Fruit fly (Drosophila melanogaster) whole organism, embryonic: ENCODE measurements around the gene fru.

Experiments used
- CG10565 ChIP-seq: fragments of 200-800 bp; sonication (Bioruptor generic); optimal IDR thresholded peaks from 3 replicates; lab custom pipeline; 2016; ENCODE audit warnings: missing biosample characterization, mild to moderate bottlenecking, missing genetic modification characterization
- CG12236 ChIP-seq: fragments of 200-800 bp; sonication (Bioruptor generic); optimal IDR thresholded peaks from 2 replicates; lab custom pipeline; 2016; ENCODE audit warnings: missing biosample characterization, missing genetic modification characterization
- CG12659 ChIP-seq: fragments of 200-800 bp; sonication (Bioruptor generic); optimal IDR thresholded peaks from 3 replicates; lab custom pipeline; 2017; ENCODE audit warnings: mild to moderate bottlenecking, missing biosample characterization, missing genetic modification reagents, missing genetic modification characterization
- CG12744 ChIP-seq: fragments of 200-800 bp; sonication (Bioruptor generic); optimal IDR thresholded peaks from 2 replicates; lab custom pipeline; 2016; ENCODE audit warnings: missing biosample characterization, missing genetic modification characterization
- CG12942 ChIP-seq: fragments of 200-800 bp; sonication (Bioruptor generic); optimal IDR thresholded peaks from 3 replicates; lab custom pipeline; 2016; ENCODE audit warnings: missing biosample characterization, missing genetic modification characterization
- CG13287 ChIP-seq: fragments of 200-800 bp; sonication (Bioruptor generic); IDR thresholded peaks from 2 replicates; pipeline ENCODE4 v1.3.6; 2022; ENCODE audit warnings: missing biosample characterization, missing genetic modification characterization; ENCODE audit not compliant: partially characterized antibody
- CG14050 ChIP-seq: fragments of 200-800 bp; sonication (Bioruptor generic); IDR thresholded peaks from 3 replicates; pipeline ENCODE4 v1.3.6; 2022; ENCODE audit warnings: missing biosample characterization, missing genetic modification characterization
- CG17186 ChIP-seq: fragments of 200-800 bp; sonication (Bioruptor generic); optimal IDR thresholded peaks from 3 replicates; lab custom pipeline; 2017; ENCODE audit warnings: missing biosample characterization, missing genetic modification reagents, missing genetic modification characterization
- CG17328 ChIP-seq: fragments of 200-800 bp; sonication (Bioruptor generic); IDR thresholded peaks from 2 replicates; pipeline ENCODE4 v1.3.6; 2022; ENCODE audit warnings: missing biosample characterization, missing genetic modification characterization
- CG1832 ChIP-seq: fragments of 200-800 bp; sonication (Bioruptor generic); optimal IDR thresholded peaks from 2 replicates; lab custom pipeline; 2017; ENCODE audit warnings: missing biosample characterization, mild to moderate bottlenecking, missing genetic modification characterization, inconsistent platforms
- CG2875 ChIP-seq: fragments of 200-800 bp; sonication (Bioruptor generic); optimal IDR thresholded peaks from 2 replicates; lab custom pipeline; 2017; ENCODE audit warnings: missing biosample characterization, mild to moderate bottlenecking, missing genetic modification characterization, missing genetic modification reagents
- CG3163 ChIP-seq: fragments of 200-800 bp; sonication (Bioruptor generic); optimal IDR thresholded peaks from 3 replicates; lab custom pipeline; 2016; ENCODE audit warnings: missing biosample characterization, missing genetic modification characterization
- CG34224 ChIP-seq: fragments of 200-800 bp; sonication (Bioruptor generic); IDR thresholded peaks from 3 replicates; pipeline ENCODE4 v1.3.6; 2022; ENCODE audit warnings: missing biosample characterization, missing genetic modification characterization; ENCODE audit not compliant: partially characterized antibody
- CG42726 ChIP-seq: fragments of 200-800 bp; sonication (Bioruptor generic); IDR thresholded peaks from 2 replicates; pipeline ENCODE4 v1.3.6; 2022; ENCODE audit warnings: missing biosample characterization, missing genetic modification characterization; ENCODE audit not compliant: partially characterized antibody
- CG4820 ChIP-seq: fragments of 200-800 bp; sonication (Bioruptor generic); optimal IDR thresholded peaks from 3 replicates; lab custom pipeline; 2016; ENCODE audit warnings: missing biosample characterization, missing genetic modification characterization
- CG6854 ChIP-seq: fragments of 200-800 bp; sonication (Bioruptor generic); optimal IDR thresholded peaks from 3 replicates; lab custom pipeline; 2017; ENCODE audit warnings: missing biosample characterization, mild to moderate bottlenecking, missing genetic modification characterization
- CG7928 ChIP-seq: fragments of 200-800 bp; sonication (Bioruptor generic); optimal IDR thresholded peaks from 2 replicates; lab custom pipeline; 2017; ENCODE audit warnings: missing biosample characterization, mild to moderate bottlenecking, missing genetic modification characterization
- CG8290 ChIP-seq, 3 experiments: fragments of 200-800 bp; sonication (Bioruptor generic); optimal IDR thresholded peaks; 2 replicates each; lab custom pipeline; 2016 to 2019; ENCODE audit warnings: missing biosample characterization in 3 of 3, missing genetic modification characterization in 3 of 3, mild to moderate bottlenecking in 2 of 3, moderate library complexity in 1 of 3
- CG8944 ChIP-seq: fragments of 200-800 bp; sonication (Bioruptor generic); optimal IDR thresholded peaks from 3 replicates; lab custom pipeline; 2016; ENCODE audit warnings: missing biosample characterization, missing genetic modification characterization
- Camta ChIP-seq: fragments of 200-800 bp; sonication (Bioruptor generic); optimal IDR thresholded peaks from 2 replicates; lab custom pipeline; 2016; ENCODE audit warnings: missing biosample characterization, missing genetic modification characterization
- Dip2 ChIP-seq: fragments of 200-800 bp; sonication (Bioruptor generic); IDR thresholded peaks from 2 replicates; pipeline ENCODE4 v1.3.6; 2022; ENCODE audit warnings: missing biosample characterization, missing genetic modification characterization
- ERR ChIP-seq: fragments of 200-800 bp; sonication (Bioruptor generic); optimal IDR thresholded peaks from 2 replicates; lab custom pipeline; 2016; ENCODE audit warnings: missing biosample characterization, missing genetic modification characterization
- Elba2 ChIP-seq: fragments of 200-800 bp; sonication (Bioruptor generic); optimal IDR thresholded peaks from 3 replicates; lab custom pipeline; 2016; ENCODE audit warnings: missing biosample characterization, missing genetic modification characterization
- Ets65A ChIP-seq: fragments of 200-800 bp; sonication (Bioruptor generic); peaks from one replicate; lab custom pipeline; 2016; ENCODE audit warnings: missing biosample characterization, missing genetic modification characterization
- Ets97D ChIP-seq: fragments of 200-800 bp; sonication (Bioruptor generic); optimal IDR thresholded peaks from 3 replicates; lab custom pipeline; 2016; ENCODE audit warnings: missing biosample characterization, missing genetic modification characterization
- Gsc ChIP-seq: fragments of 200-800 bp; sonication (Bioruptor generic); IDR thresholded peaks from 2 replicates; pipeline ENCODE4 v1.3.6; 2022; ENCODE audit warnings: missing biosample characterization, missing genetic modification characterization
- HLH4C ChIP-seq: fragments of 200-800 bp; sonication (Bioruptor generic); IDR thresholded peaks from 3 replicates; pipeline ENCODE4 v1.3.6; 2022; ENCODE audit warnings: missing biosample characterization, missing genetic modification characterization; ENCODE audit not compliant: partially characterized antibody
- MESR4 ChIP-seq: fragments of 200-800 bp; sonication (Bioruptor generic); optimal IDR thresholded peaks from 2 replicates; lab custom pipeline; 2018; ENCODE audit warnings: missing biosample characterization, mild to moderate bottlenecking, missing genetic modification characterization, moderate library complexity
- Mes4 ChIP-seq: fragments of 200-800 bp; sonication (Bioruptor generic); optimal IDR thresholded peaks from 2 replicates; lab custom pipeline; 2016; ENCODE audit warnings: missing biosample characterization, missing genetic modification characterization
- Myb ChIP-seq: fragments of 200-800 bp; sonication (Bioruptor generic); optimal IDR thresholded peaks from 2 replicates; lab custom pipeline; 2016; ENCODE audit warnings: missing biosample characterization, missing genetic modification characterization
- Tbp ChIP-seq: fragments of >200 bp; optimal IDR thresholded peaks from 2 replicates; lab custom pipeline; 2018; ENCODE audit warnings: missing biosample characterization, missing genetic modification characterization
- Usf ChIP-seq: fragments of 200-800 bp; sonication (Bioruptor generic); optimal IDR thresholded peaks from 2 replicates; lab custom pipeline; 2017; ENCODE audit warnings: missing genotype, missing biosample characterization, missing genetic modification characterization
- YL-1 ChIP-seq: fragments of 200-800 bp; sonication (Bioruptor generic); optimal IDR thresholded peaks from 3 replicates; lab custom pipeline; 2017; ENCODE audit warnings: missing biosample characterization, mild to moderate bottlenecking, missing genetic modification characterization
- ab ChIP-seq: fragments of 200-800 bp; sonication (Bioruptor generic); optimal IDR thresholded peaks from 2 replicates; lab custom pipeline; 2016; ENCODE audit warnings: missing biosample characterization, missing genetic modification characterization
- ac ChIP-seq: fragments of 200-800 bp; sonication (Bioruptor generic); optimal IDR thresholded peaks from 3 replicates; lab custom pipeline; 2017; ENCODE audit warnings: missing biosample characterization, mild to moderate bottlenecking, missing genetic modification characterization
- ash1 ChIP-seq: fragments of 200-800 bp; sonication (Bioruptor generic); optimal IDR thresholded peaks from 2 replicates; lab custom pipeline; 2018; ENCODE audit warnings: missing biosample characterization, mild to moderate bottlenecking, missing genetic modification characterization
- az2 ChIP-seq: fragments of 200-800 bp; sonication (Bioruptor generic); optimal IDR thresholded peaks from 3 replicates; lab custom pipeline; 2016; ENCODE audit warnings: missing biosample characterization, missing genetic modification characterization
- dan ChIP-seq: fragments of 200-800 bp; sonication (Bioruptor generic); IDR thresholded peaks from 2 replicates; pipeline ENCODE4 v1.3.6; 2022; ENCODE audit warnings: missing biosample characterization, missing genetic modification characterization
- eve ChIP-seq, 2 experiments: fragments of >200 bp; optimal IDR thresholded peaks; 2 replicates each; lab custom pipeline; 2017; ENCODE audit warnings: missing biosample characterization in 2 of 2, missing genetic modification characterization in 2 of 2
- gem ChIP-seq: fragments of 200-800 bp; sonication (Bioruptor generic); optimal IDR thresholded peaks from 2 replicates; lab custom pipeline; 2019; ENCODE audit warnings: missing biosample characterization, mild to moderate bottlenecking, missing genetic modification characterization, moderate library complexity
- gfzf ChIP-seq: fragments of 200-800 bp; sonication (Bioruptor generic); optimal IDR thresholded peaks from 2 replicates; lab custom pipeline; 2016; ENCODE audit warnings: missing biosample characterization, mild to moderate bottlenecking, missing genetic modification characterization, moderate library complexity
- grau ChIP-seq: fragments of 200-800 bp; optimal IDR thresholded peaks from 3 replicates; lab custom pipeline; 2019; ENCODE audit warnings: missing biosample characterization, mild to moderate bottlenecking, missing genetic modification characterization, moderate library complexity
- gsb ChIP-seq: fragments of 200-800 bp; sonication (Bioruptor generic); IDR thresholded peaks from 2 replicates; pipeline ENCODE4 v1.3.6; 2022; ENCODE audit warnings: missing biosample characterization, missing genetic modification characterization
- lmd ChIP-seq: fragments of 200-800 bp; sonication (Bioruptor generic); IDR thresholded peaks from 2 replicates; pipeline ENCODE4 v1.3.6; 2022; ENCODE audit warnings: missing biosample characterization, missing genetic modification characterization
- lov ChIP-seq, 2 experiments: fragments of 200-800 bp in 1 of 2; fragments of >200 bp in 1 of 2; sonication (Bioruptor generic) in 1 of 2; IDR thresholded peaks in 1 of 2; optimal IDR thresholded peaks in 1 of 2; 2 replicates in 1 of 2; 3 replicates in 1 of 2; pipeline versions ENCODE4 v1.3.6 to Lab custom; 2017 to 2022; ENCODE audit warnings: missing biosample characterization in 1 of 2, missing genetic modification characterization in 1 of 2
- luna ChIP-seq: fragments of 200-800 bp; sonication (Bioruptor generic); optimal IDR thresholded peaks from 2 replicates; lab custom pipeline; 2016; ENCODE audit warnings: missing biosample characterization, missing genetic modification characterization
- trem ChIP-seq: fragments of 200-800 bp; optimal IDR thresholded peaks from 3 replicates; lab custom pipeline; 2019; ENCODE audit warnings: missing biosample characterization, mild to moderate bottlenecking, missing genetic modification characterization, moderate library complexity
- unc-4 ChIP-seq: fragments of 200-800 bp; sonication (Bioruptor generic); IDR thresholded peaks from 2 replicates; pipeline ENCODE4 v1.3.6; 2022; ENCODE audit warnings: missing biosample characterization, missing genetic modification characterization; ENCODE audit not compliant: partially characterized antibody
- vnd ChIP-seq: fragments of 200-800 bp; sonication (Bioruptor generic); IDR thresholded peaks from 3 replicates; pipeline ENCODE4 v1.3.6; 2022; ENCODE audit warnings: missing biosample characterization, missing genetic modification characterization; ENCODE audit not compliant: partially characterized antibody
- vvl ChIP-seq: fragments of 200-800 bp; sonication (Bioruptor generic); IDR thresholded peaks from 2 replicates; pipeline ENCODE4 v1.3.6; 2022; ENCODE audit warnings: missing biosample characterization, missing genetic modification characterization

The fru gene

DNA sequence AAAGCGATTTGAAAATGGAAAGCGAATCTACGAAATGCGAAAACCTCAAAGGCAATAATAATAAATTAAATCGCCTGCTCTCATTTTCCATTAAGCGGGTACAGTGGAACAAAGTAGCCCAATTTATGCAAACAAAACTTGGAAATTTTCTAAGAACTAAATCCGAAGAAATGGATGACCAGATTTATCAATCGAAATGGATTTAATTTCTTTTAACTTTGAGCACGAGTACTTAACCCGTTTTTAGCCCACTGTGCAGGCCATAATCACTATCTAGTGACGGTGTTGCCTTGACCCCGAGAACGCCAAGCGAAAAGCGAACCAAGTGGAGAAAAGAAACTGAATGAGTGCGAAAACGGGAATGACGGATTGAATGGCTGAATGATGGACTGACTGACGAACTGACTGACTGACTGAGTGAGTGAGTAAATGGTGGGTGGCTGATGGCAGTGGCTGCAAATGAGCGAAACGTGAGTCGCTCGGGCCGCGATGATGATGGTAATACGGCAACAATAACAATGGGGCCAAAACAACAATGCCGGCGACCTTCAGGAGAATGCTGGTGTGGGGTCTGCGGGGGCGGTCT, 89.1 kb downstream of the fru start (continued):
- no peak for TF ChIP-seq Ets97D
- TF ChIP-seq Camta (GFP tag; lab: Kevin White, UChicago), result no peak
- no peak for TF ChIP-seq trem (tag; lab: Kevin White, UChicago)
- peak; percentile 36 for TF ChIP-seq az2 (GFP tag; lab: Kevin White, UChicago)
- no peak for TF ChIP-seq Mes4 (GFP tag; lab: Kevin White, UChicago)
- no peak for TF ChIP-seq Dip2 (GFP tag; lab: Robert Waterston, UW)
- TF ChIP-seq CG42726, result no peak
- no peak for TF ChIP-seq CG4820 (GFP tag; lab: Kevin White, UChicago)
- TF ChIP-seq Gsc, result no peak
- TF ChIP-seq YL-1 (GFP tag; lab: Kevin White, UChicago), result no peak
- TF ChIP-seq CG13287 (GFP tag; lab: Robert Waterston, UW), result no peak
- no peak for TF ChIP-seq CG2875 (GFP tag; lab: Kevin White, UChicago)
- TF ChIP-seq vvl (GFP tag; lab: Robert Waterston, UW), result no peak; the same call in 1 of the 2 replicates
- peak; percentile 53; the same call in 1 of the 2 replicates for TF ChIP-seq CG17328 (GFP tag; lab: Robert Waterston, UW)
- no peak for TF ChIP-seq CG7928 (GFP tag; lab: Kevin White, UChicago)
- TF ChIP-seq ERR, result no peak
- TF ChIP-seq HLH4C (GFP tag; lab: Robert Waterston, UW), result no peak
- TF ChIP-seq unc-4 (GFP tag; lab: Robert Waterston, UW), result no peak
- no peak for TF ChIP-seq CG12942
- no peak for TF ChIP-seq CG10565
- TF ChIP-seq Ets65A (GFP tag; lab: Kevin White, UChicago), result no peak
- no peak for TF ChIP-seq CG34224
- no peak for TF ChIP-seq CG3163 (GFP tag; lab: Kevin White, UChicago)
- no peak for TF ChIP-seq MESR4 (GFP tag; lab: Kevin White, UChicago)
- TF ChIP-seq CG12659 (GFP tag; lab: Kevin White, UChicago), result no peak
- no peak for TF ChIP-seq lov (optimal IDR thresholded peaks at IDR 0.05; lab: Kevin White, UChicago)
- no peak for TF ChIP-seq lov (GFP tag; IDR thresholded peaks at IDR 0.05; lab: Robert Waterston, UW)
- no peak for TF ChIP-seq ac (GFP tag; lab: Kevin White, UChicago)
- no peak for TF ChIP-seq CG6854
- no peak for TF ChIP-seq gsb (GFP tag; lab: Robert Waterston, UW)
- TF ChIP-seq vnd (GFP tag; lab: Robert Waterston, UW), result no peak
- no peak for TF ChIP-seq dan (GFP tag; lab: Robert Waterston, UW)
- TF ChIP-seq gfzf (GFP tag; lab: Kevin White, UChicago), result no peak
- no peak for TF ChIP-seq CG12744 (GFP tag; lab: Kevin White, UChicago)
- TF ChIP-seq CG1832 (GFP tag; lab: Kevin White, UChicago), result no peak
- no peak for TF ChIP-seq CG8944 (GFP tag; lab: Kevin White, UChicago)
- TF ChIP-seq luna (GFP tag; lab: Kevin White, UChicago), result no peak
- TF ChIP-seq ab (GFP tag; lab: Kevin White, UChicago), result no peak
- peak; percentile 70 for TF ChIP-seq gem (tag; lab: Kevin White, UChicago)
- TF ChIP-seq ash1 (GFP tag; lab: Kevin White, UChicago), result no peak
- TF ChIP-seq Usf (GFP tag; lab: Kevin White, UChicago), result no peak
- TF ChIP-seq CG8290 (GFP tag; optimal IDR thresholded peaks at IDR 0.05; lab: Kevin White, UChicago), result no peak
- TF ChIP-seq CG8290 (tag; optimal IDR thresholded peaks at IDR 0.05; lab: Kevin White, UChicago), result no peak
- TF ChIP-seq grau, result no peak
- TF ChIP-seq Elba2 (GFP tag; lab: Kevin White, UChicago), result no peak
- peak; percentile 61; the same call in 1 of the 2 replicates for TF ChIP-seq lmd
- TF ChIP-seq Tbp, result no peak
- peak in 1 of 2 experiments; percentile 23 for TF ChIP-seq eve (GFP tag; optimal IDR thresholded peaks at IDR 0.05; lab: Kevin White, UChicago)
- peak; percentile 1 for TF ChIP-seq CG12236
- no peak for TF ChIP-seq CG17186 (GFP tag; lab: Kevin White, UChicago)
- TF ChIP-seq Myb, result peak; percentile 31
- TF ChIP-seq CG14050 (GFP tag; lab: Robert Waterston, UW), result peak; percentile 45; the same call in 2 of the 3 replicates
